Worm (Caenorhabditis elegans) whole organism, L3 larva: ENCODE results near the gene B0280.9.

Experiments
- ZK546.5 ChIP-seq: sonication (generic microtip); optimal IDR thresholded peaks from 2 replicates; lab custom pipeline; 2017; ENCODE audit warnings: missing biosample characterization, missing genetic modification characterization
- ama-1 ChIP-seq: fragments of 150-350 bp; optimal IDR thresholded peaks from 2 replicates; lab custom pipeline; 2018
- egl-27 ChIP-seq: sonication (generic microtip); optimal IDR thresholded peaks from 4 replicates; lab custom pipeline; 2017; ENCODE audit warnings: missing biosample characterization, missing genetic modification reagents, missing genetic modification characterization
- fos-1 ChIP-seq: fragments of 150-350 bp; optimal IDR thresholded peaks from 2 replicates; lab custom pipeline; 2014; ENCODE audit warnings: missing biosample characterization, missing genetic modification characterization
- nhr-11 ChIP-seq: fragments of 150-350 bp; optimal IDR thresholded peaks from 2 replicates; lab custom pipeline; 2014; ENCODE audit warnings: missing biosample characterization, missing genetic modification characterization
- nhr-12 ChIP-seq: fragments of 150-350 bp; optimal IDR thresholded peaks from 2 replicates; lab custom pipeline; 2014; ENCODE audit warnings: missing biosample characterization, missing genetic modification characterization
- nhr-43 ChIP-seq: sonication (generic microtip); optimal IDR thresholded peaks from 2 replicates; lab custom pipeline; 2016; ENCODE audit warnings: mild to moderate bottlenecking, missing genetic modification characterization, missing compliant biosample characterization; ENCODE audit not compliant: poor library complexity, severe bottlenecking
- nhr-76 ChIP-seq: fragments of 150-350 bp; sonication (generic microtip); optimal IDR thresholded peaks from 5 replicates; lab custom pipeline; 2014; ENCODE audit warnings: missing biosample characterization, missing genetic modification characterization
- pha-4 ChIP-seq: fragments of 150-350 bp; optimal IDR thresholded peaks from 2 replicates; lab custom pipeline; 2014; ENCODE audit warnings: missing biosample characterization, missing genetic modification reagents, missing genetic modification characterization
- snpc-4 ChIP-seq: fragments of 150-350 bp; optimal IDR thresholded peaks from 2 replicates; lab custom pipeline; 2014; ENCODE audit warnings: missing biosample characterization, missing genetic modification characterization
- unc-62 ChIP-seq: fragments of 150-350 bp; sonication (generic microtip); optimal IDR thresholded peaks from 4 replicates; lab custom pipeline; 2014; ENCODE audit warnings: missing biosample characterization, missing genetic modification reagents, missing genetic modification characterization

DNA sequence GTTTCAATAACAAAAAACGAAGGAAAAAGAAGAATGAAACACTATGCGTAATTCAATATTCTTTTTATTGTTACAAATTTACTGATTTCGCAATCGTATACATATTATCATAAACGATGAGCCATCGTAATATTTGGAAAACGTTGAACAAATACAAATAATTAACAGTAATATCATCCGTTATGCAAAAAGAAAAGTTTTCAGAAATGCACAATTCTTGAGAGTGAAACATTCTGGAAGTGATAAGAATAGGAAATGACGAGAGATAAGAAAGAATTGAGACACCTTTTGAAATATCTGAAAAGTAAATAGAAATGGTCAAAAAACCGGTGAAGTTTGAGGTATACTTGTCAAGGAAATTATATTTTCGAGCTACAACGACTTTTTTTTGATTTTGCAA lies 41.2 kb downstream of the B0280.9 start:
- TF ChIP-seq ama-1 (no peak), egl-27 (tag; lab: Kevin White, UChicago) (no peak), unc-62 (GFP tag; lab: Kevin White, UChicago) (no peak), snpc-4 (tag; lab: Kevin White, UChicago) (no peak), nhr-43 (tag; lab: Kevin White, UChicago) (no peak), fos-1 (tag; lab: Kevin White, UChicago) (no peak), ZK546.5 (tag; lab: Kevin White, UChicago) (no peak), nhr-12 (no peak), pha-4 (tag; lab: Kevin White, UChicago) (peak; percentile 72), nhr-11 (no peak), nhr-76 (tag; lab: Kevin White, UChicago) (no peak)
